Fruit fly (Drosophila melanogaster) whole organism, wandering third instar larva: ENCODE measurements around the gene spen.

Source experiments
- Abd-B ChIP-seq: fragments of >200 bp; optimal IDR thresholded peaks from 2 replicates; lab custom pipeline; 2017; ENCODE audit warnings: missing biosample characterization, missing genetic modification characterization
- CG32264 ChIP-seq: fragments of 200-800 bp; sonication (Bioruptor generic); optimal IDR thresholded peaks from 2 replicates; lab custom pipeline; 2016; ENCODE audit warnings: missing biosample characterization, missing genetic modification characterization
- CG9705 ChIP-seq: fragments of 200-800 bp; sonication (Bioruptor generic); optimal IDR thresholded peaks from 2 replicates; lab custom pipeline; 2018; ENCODE audit warnings: missing biosample characterization, mild to moderate bottlenecking, missing genetic modification characterization
- CrebA ChIP-seq: fragments of 200-800 bp; sonication (Bioruptor generic); optimal IDR thresholded peaks from 2 replicates; lab custom pipeline; 2016; ENCODE audit warnings: missing biosample characterization, mild to moderate bottlenecking, missing genetic modification characterization, borderline replicate concordance
- Dfd ChIP-seq: fragments of >200 bp; optimal IDR thresholded peaks from 2 replicates; lab custom pipeline; 2017; ENCODE audit warnings: missing biosample characterization, missing genetic modification characterization
- Dif ChIP-seq: fragments of 200-275, 200-300 bp; sonication (Bioruptor generic); optimal IDR thresholded peaks from 2 replicates; lab custom pipeline; 2018; ENCODE audit warnings: missing biosample characterization, missing genetic modification characterization; ENCODE audit not compliant: partially characterized antibody
- GATAd ChIP-seq: sonication (Bioruptor generic); optimal IDR thresholded peaks from 2 replicates; lab custom pipeline; 2016; ENCODE audit warnings: missing biosample characterization, missing genetic modification characterization
- HLH106 ChIP-seq: fragments of 200-800 bp; optimal IDR thresholded peaks from 3 replicates; lab custom pipeline; 2019; ENCODE audit warnings: missing biosample characterization, mild to moderate bottlenecking, missing genetic modification characterization, moderate library complexity
- Hnf4 ChIP-seq: fragments of 200-800 bp; sonication (Bioruptor generic); optimal IDR thresholded peaks from 2 replicates; lab custom pipeline; 2016; ENCODE audit warnings: missing biosample characterization, mild to moderate bottlenecking, missing genetic modification characterization
- Hr78 ChIP-seq: fragments of >200 bp; optimal IDR thresholded peaks from 2 replicates; lab custom pipeline; 2017; ENCODE audit warnings: missing biosample characterization, missing genetic modification characterization
- Hr83 ChIP-seq: fragments of 200-300 bp; sonication (Bioruptor generic); optimal IDR thresholded peaks from 2 replicates; lab custom pipeline; 2016; ENCODE audit warnings: missing biosample characterization, mild to moderate bottlenecking, missing genetic modification characterization, moderate library complexity; ENCODE audit not compliant: poor library complexity, severe bottlenecking
- Jra ChIP-seq: sonication (Bioruptor generic); optimal IDR thresholded peaks from 2 replicates; lab custom pipeline; 2016; ENCODE audit warnings: missing biosample characterization, missing genetic modification characterization
- Mio ChIP-seq: sonication (Bioruptor generic); optimal IDR thresholded peaks from 2 replicates; lab custom pipeline; 2016; ENCODE audit warnings: missing biosample characterization, missing genetic modification characterization
- Myc ChIP-seq: fragments of >200 bp; optimal IDR thresholded peaks from 2 replicates; lab custom pipeline; 2017
- OdsH ChIP-seq: fragments of 200-800 bp; sonication (Bioruptor generic); optimal IDR thresholded peaks from 2 replicates; lab custom pipeline; 2016; ENCODE audit warnings: missing biosample characterization, mild to moderate bottlenecking, missing genetic modification characterization
- Rel ChIP-seq, 2 experiments: fragments of 200-800 bp; sonication (Bioruptor generic) in 1 of 2; optimal IDR thresholded peaks; 2 replicates in 1 of 2; 3 replicates in 1 of 2; lab custom pipeline; 2016 to 2019; ENCODE audit warnings: mild to moderate bottlenecking in 2 of 2, missing biosample characterization in 2 of 2, missing genetic modification characterization in 2 of 2, moderate library complexity in 1 of 2
- Sp1 ChIP-seq: fragments of 200-800 bp; sonication (Bioruptor generic); optimal IDR thresholded peaks from 3 replicates; lab custom pipeline; 2019; ENCODE audit warnings: missing biosample characterization, mild to moderate bottlenecking, missing genetic modification characterization, moderate library complexity
- Vsx2 ChIP-seq: fragments of 200-300, 225-300 bp; sonication (Bioruptor generic); optimal IDR thresholded peaks from 2 replicates; lab custom pipeline; 2018; ENCODE audit warnings: missing biosample characterization, missing genetic modification characterization; ENCODE audit not compliant: partially characterized antibody
- br ChIP-seq: fragments of 200-800 bp; sonication (Bioruptor generic); optimal IDR thresholded peaks from 2 replicates; lab custom pipeline; 2016; ENCODE audit warnings: missing biosample characterization, missing genetic modification characterization
- brk ChIP-seq: fragments of 200-800 bp; sonication (Bioruptor generic); optimal IDR thresholded peaks from 2 replicates; lab custom pipeline; 2016; ENCODE audit warnings: missing biosample characterization, mild to moderate bottlenecking, missing genetic modification characterization
- dl ChIP-seq, 2 experiments: fragments of 175-275, 200-275 bp in 1 of 2; fragments of 200-275 bp in 1 of 2; sonication (Bioruptor generic); optimal IDR thresholded peaks; lab custom pipeline; 2018; ENCODE audit warnings: mild to moderate bottlenecking in 2 of 2, missing biosample characterization in 2 of 2, missing genetic modification characterization in 2 of 2, moderate library complexity in 2 of 2; ENCODE audit not compliant: partially characterized antibody in 2 of 2, insufficient read depth in 1 of 2
- dmrt93B ChIP-seq: fragments of 200-800 bp; sonication (Bioruptor generic); optimal IDR thresholded peaks from 2 replicates; lab custom pipeline; 2018; ENCODE audit warnings: missing biosample characterization, mild to moderate bottlenecking, missing genetic modification characterization
- dsf ChIP-seq: sonication (Bioruptor generic); optimal IDR thresholded peaks from 2 replicates; lab custom pipeline; 2016; ENCODE audit warnings: missing biosample characterization, missing genetic modification characterization, borderline replicate concordance
- ey ChIP-seq: fragments of 200-800 bp; sonication (Bioruptor generic); optimal IDR thresholded peaks from 2 replicates; lab custom pipeline; 2016; ENCODE audit warnings: missing biosample characterization, missing genetic modification characterization
- foxo ChIP-seq, 2 experiments: fragments of 200-800 bp; sonication (Bioruptor generic); optimal IDR thresholded peaks; 2 replicates in 1 of 2; 3 replicates in 1 of 2; lab custom pipeline; 2016 to 2017; ENCODE audit warnings: missing biosample characterization in 2 of 2, missing genetic modification characterization in 2 of 2
- fru ChIP-seq: fragments of 200-800 bp; sonication (Bioruptor generic); optimal IDR thresholded peaks from 3 replicates; lab custom pipeline; 2016; ENCODE audit warnings: missing biosample characterization, mild to moderate bottlenecking, missing genetic modification characterization
- h ChIP-seq: fragments of 200-800 bp; sonication (Bioruptor generic); optimal IDR thresholded peaks from 3 replicates; lab custom pipeline; 2016; ENCODE audit warnings: missing biosample characterization, mild to moderate bottlenecking, missing genetic modification characterization
- jim ChIP-seq: fragments of 175-275, 200-325 bp; sonication (Bioruptor generic); optimal IDR thresholded peaks from 2 replicates; lab custom pipeline; 2016; ENCODE audit warnings: missing biosample characterization, mild to moderate bottlenecking, missing genetic modification characterization
- lola ChIP-seq: fragments of >200 bp; optimal IDR thresholded peaks from 2 replicates; lab custom pipeline; 2017; ENCODE audit warnings: missing biosample characterization, missing genetic modification characterization
- pan ChIP-seq: fragments of >200 bp; optimal IDR thresholded peaks from 2 replicates; lab custom pipeline; 2017
- psq ChIP-seq: fragments of 200-800 bp; sonication (Bioruptor generic); optimal IDR thresholded peaks from 3 replicates; lab custom pipeline; 2017; ENCODE audit warnings: missing biosample characterization, mild to moderate bottlenecking, missing genetic modification characterization, moderate library complexity
- rgr ChIP-seq: fragments of 200-800 bp; sonication (Bioruptor generic); optimal IDR thresholded peaks from 3 replicates; lab custom pipeline; 2016; ENCODE audit warnings: missing biosample characterization, mild to moderate bottlenecking, missing genetic modification characterization
- sage ChIP-seq: fragments of 200-800 bp; sonication (Bioruptor generic); optimal IDR thresholded peaks from 2 replicates; lab custom pipeline; 2016; ENCODE audit warnings: missing biosample characterization, mild to moderate bottlenecking, missing genetic modification characterization
- sv ChIP-seq: fragments of 200-800 bp; sonication (Bioruptor generic); optimal IDR thresholded peaks from 3 replicates; lab custom pipeline; 2016; ENCODE audit warnings: missing biosample characterization, missing genetic modification characterization
- tai ChIP-seq: sonication (Bioruptor generic); optimal IDR thresholded peaks from 2 replicates; lab custom pipeline; 2016; ENCODE audit warnings: missing biosample characterization, missing genetic modification characterization
- usp ChIP-seq: fragments of >200 bp; optimal IDR thresholded peaks from 2 replicates; lab custom pipeline; 2017; ENCODE audit warnings: missing biosample characterization, missing genetic modification characterization
- woc ChIP-seq: sonication (Bioruptor generic); optimal IDR thresholded peaks from 2 replicates; lab custom pipeline; 2016; ENCODE audit warnings: missing biosample characterization, mild to moderate bottlenecking, missing genetic modification characterization

The spen gene

dm6 chr2L:244559-244958 is 85.7 kb downstream of the spen start:
- TF ChIP-seq Myc (lab: Kevin White, UChicago), result no peak
- no peak for TF ChIP-seq woc (GFP tag; lab: Kevin White, UChicago)
- TF ChIP-seq Hr83 (GFP tag; lab: Kevin White, UChicago), result no peak
- no peak for TF ChIP-seq rgr (GFP tag; lab: Kevin White, UChicago)
- no peak for TF ChIP-seq Hr78 (GFP tag; lab: Kevin White, UChicago)
- TF ChIP-seq sv (GFP tag; lab: Kevin White, UChicago), result no peak
- no peak for TF ChIP-seq lola (GFP tag; lab: Kevin White, UChicago)
- no peak for TF ChIP-seq GATAd
- no peak for TF ChIP-seq Mio
- TF ChIP-seq Jra (GFP tag; lab: Kevin White, UChicago), result no peak
- TF ChIP-seq Dfd, result no peak
- TF ChIP-seq sage (GFP tag; lab: Kevin White, UChicago), result no peak
- TF ChIP-seq Abd-B (GFP tag; lab: Kevin White, UChicago), result no peak
- no peak for TF ChIP-seq fru
- TF ChIP-seq h (GFP tag; lab: Kevin White, UChicago), result no peak
- no peak for TF ChIP-seq CG9705 (GFP tag; lab: Kevin White, UChicago)
- no peak for TF ChIP-seq Hnf4
- TF ChIP-seq usp (GFP tag; lab: Kevin White, UChicago), result no peak
- no peak for TF ChIP-seq OdsH

- TF ChIP-seq fru, result no peak
- TF ChIP-seq CG32264 (GFP tag; lab: Kevin White, UChicago), result peak; percentile 26
- TF ChIP-seq pan (lab: Kevin White, UChicago), result no peak
- peak; percentile 29 for TF ChIP-seq sage (GFP tag; lab: Kevin White, UChicago)
- no peak for TF ChIP-seq br (GFP tag; lab: Kevin White, UChicago)
- no peak for TF ChIP-seq Dfd
- peak; percentile 61 for TF ChIP-seq jim (GFP tag; lab: Kevin White, UChicago)
- TF ChIP-seq CG9705 (GFP tag; lab: Kevin White, UChicago), result no peak
- TF ChIP-seq dmrt93B (GFP tag; lab: Kevin White, UChicago), result no peak
- TF ChIP-seq HLH106 (tag; lab: Kevin White, UChicago), result no peak
- TF ChIP-seq Jra (GFP tag; lab: Kevin White, UChicago), result no peak
- TF ChIP-seq tai (GFP tag; lab: Kevin White, UChicago), result no peak
- peak in 1 of 2 experiments; percentile 51 for TF ChIP-seq foxo (GFP tag; optimal IDR thresholded peaks at IDR 0.05; lab: Kevin White, UChicago)
- no peak for TF ChIP-seq GATAd
- no peak for TF ChIP-seq sv (GFP tag; lab: Kevin White, UChicago)
- TF ChIP-seq Sp1, result peak; percentile 60
- TF ChIP-seq dl (GFP tag; optimal IDR thresholded peaks at IDR 0.05; lab: Kevin White, UChicago; ENCODE audit: insufficient read depth in 1 of 2, partially characterized antibody in 2 of 2), result peak; percentile 68 to 92
- TF ChIP-seq brk (GFP tag; lab: Kevin White, UChicago), result no peak
- no peak for TF ChIP-seq lola (GFP tag; lab: Kevin White, UChicago)
- TF ChIP-seq psq (GFP tag; lab: Kevin White, UChicago), result peak; percentile 99
- no peak for TF ChIP-seq OdsH
- no peak for TF ChIP-seq Rel (GFP tag; optimal IDR thresholded peaks at IDR 0.05; lab: Kevin White, UChicago)
- no peak for TF ChIP-seq Rel (tag; optimal IDR thresholded peaks at IDR 0.05; lab: Kevin White, UChicago)
- TF ChIP-seq Dif, result peak; percentile 95
- no peak for TF ChIP-seq woc (GFP tag; lab: Kevin White, UChicago)
- TF ChIP-seq Hr83 (GFP tag; lab: Kevin White, UChicago), result peak; percentile 7
- TF ChIP-seq h (GFP tag; lab: Kevin White, UChicago), result peak; percentile 21
- TF ChIP-seq, all 38 proteins: peak for 10
These were observed 88.0 kb downstream of the spen start for dm6 chr2L:246656-247340.

DNA sequence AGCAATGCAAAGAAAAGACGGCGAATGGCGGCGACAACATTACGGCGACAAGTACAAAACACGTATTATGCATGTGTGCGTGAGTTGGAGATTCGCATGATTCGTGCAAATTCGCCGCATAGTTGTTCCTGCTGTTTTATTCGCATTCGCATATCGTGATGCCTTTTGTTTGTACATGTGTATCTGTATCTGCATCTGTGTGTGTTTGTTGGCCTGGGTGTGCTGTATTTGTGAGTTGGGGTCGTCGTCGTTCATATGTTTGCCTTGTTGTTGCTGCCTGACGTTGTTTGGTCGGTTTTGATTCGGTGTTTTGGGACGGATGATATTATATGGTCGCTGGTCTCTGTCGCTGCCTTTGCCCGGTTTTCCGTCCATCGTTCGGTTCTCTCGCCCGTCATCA is 88.6 kb downstream of the spen start:
- no peak for TF ChIP-seq h (GFP tag; lab: Kevin White, UChicago)
- TF ChIP-seq Dif, result peak; percentile 61
- no peak for TF ChIP-seq dsf
- peak; percentile 53 for TF ChIP-seq jim (GFP tag; lab: Kevin White, UChicago)
- no peak for TF ChIP-seq br (GFP tag; lab: Kevin White, UChicago)
- TF ChIP-seq CrebA (GFP tag; lab: Kevin White, UChicago), result no peak
- no peak for TF ChIP-seq ey
- no peak for TF ChIP-seq sv (GFP tag; lab: Kevin White, UChicago)
- TF ChIP-seq Myc (lab: Kevin White, UChicago), result no peak
- peak in 1 of 2 experiments; percentile 54 for TF ChIP-seq dl (GFP tag; optimal IDR thresholded peaks at IDR 0.05; lab: Kevin White, UChicago; ENCODE audit: insufficient read depth in 1 of 2, partially characterized antibody in 2 of 2)
- no peak for TF ChIP-seq Hr78 (GFP tag; lab: Kevin White, UChicago)
- no peak for TF ChIP-seq usp (GFP tag; lab: Kevin White, UChicago)
- no peak for TF ChIP-seq Vsx2 (GFP tag; lab: Kevin White, UChicago)
- no peak for TF ChIP-seq tai (GFP tag; lab: Kevin White, UChicago)
- no peak for TF ChIP-seq dmrt93B (GFP tag; lab: Kevin White, UChicago)
- TF ChIP-seq CG9705 (GFP tag; lab: Kevin White, UChicago), result no peak
